Worm (Caenorhabditis elegans): ENCODE results near the gene F25D1.5.

DNA sequence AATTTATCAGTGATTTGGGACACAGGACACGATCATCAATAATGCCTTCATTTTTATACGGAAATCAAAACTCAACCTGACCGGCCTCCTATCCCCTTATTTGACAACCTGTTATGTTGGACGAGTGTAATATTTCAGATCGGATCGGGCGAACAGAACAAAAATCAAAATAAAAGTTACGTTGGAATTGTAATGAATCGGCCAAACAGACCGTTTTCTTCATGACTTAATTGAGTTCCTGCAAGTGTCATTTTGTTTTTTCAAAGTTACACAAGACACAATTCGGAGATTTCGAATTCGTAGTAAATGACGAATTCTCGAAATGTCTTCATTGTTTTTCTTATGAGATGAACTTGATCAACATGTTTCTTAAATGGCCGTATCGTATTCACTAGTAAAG lies 8.7 kb upstream of the F25D1.5 start, which contains the start of gene F32G8.3:
- TF ChIP-seq ceh-90 (tag; optimal IDR thresholded peaks at IDR 0.05) (no peak), ceh-8 (GFP tag; optimal IDR thresholded peaks at IDR 0.05) (no peak), ceh-82 (tag; optimal IDR thresholded peaks at IDR 0.05) (no peak), lin-39 (tag; optimal IDR thresholded peaks at IDR 0.05) (no peak), mep-1 (tag; optimal IDR thresholded peaks at IDR 0.05) (no peak), dpl-1 (GFP tag; optimal IDR thresholded peaks at IDR 0.05) (no peak), nhr-28 (tag; optimal IDR thresholded peaks at IDR 0.05) (no peak), unc-30 (tag; optimal IDR thresholded peaks at IDR 0.05) (no peak), nhr-84 (tag; optimal IDR thresholded peaks at IDR 0.05) (no peak), unc-62 (GFP tag; optimal IDR thresholded peaks at IDR 0.05) (no peak), nhr-11 (tag; optimal IDR thresholded peaks at IDR 0.05) (no peak)
